Worm (Caenorhabditis elegans): ENCODE data around the gene K04D7.6.

DNA sequence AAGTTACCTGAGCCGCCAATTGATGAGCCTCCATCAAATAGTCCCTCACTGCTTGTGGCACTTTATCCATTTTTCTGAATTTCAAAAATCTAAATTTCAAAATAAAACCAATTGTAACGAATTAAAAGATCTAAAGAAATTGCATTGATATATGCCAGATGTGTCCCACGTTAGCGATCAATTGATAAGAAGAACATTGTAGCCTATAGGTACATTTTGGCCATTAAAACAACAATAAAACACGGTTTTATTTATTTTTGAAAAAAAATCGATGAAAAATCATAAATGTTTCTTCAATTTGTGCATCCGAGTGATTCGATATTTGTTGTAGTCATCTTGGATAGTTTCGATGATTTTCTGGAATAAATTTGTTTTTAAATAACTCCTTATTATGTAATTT, 33.0 kb upstream of the K04D7.6 start, which contains the start of gene ech-8:
- no peak for TF ChIP-seq vab-7 (GFP tag; IDR thresholded peaks at IDR 0.05)
- no peak for TF ChIP-seq ZK546.5 (tag; optimal IDR thresholded peaks at IDR 0.05)
- TF ChIP-seq Y48G9A.11 (GFP tag; IDR thresholded peaks at IDR 0.05), result no peak
- no peak for TF ChIP-seq ceh-82 (tag; optimal IDR thresholded peaks at IDR 0.05)
- no peak for TF ChIP-seq unc-39 (tag; optimal IDR thresholded peaks at IDR 0.05)
- no peak for TF ChIP-seq mdl-1 (tag; optimal IDR thresholded peaks at IDR 0.05)
- TF ChIP-seq lin-15B (tag; optimal IDR thresholded peaks at IDR 0.05), result no peak
- no peak for TF ChIP-seq ama-1 (optimal IDR thresholded peaks at IDR 0.05)

All from whole organism, L4 larva.